Worm (Caenorhabditis elegans) whole organism, mixed stage, embryonic: ENCODE data around the gene C34C12.9.

Experiments used
- bed-3 ChIP-seq: fragments of 200-800 bp; sonication (Bioruptor generic); optimal IDR thresholded peaks from 3 replicates; lab custom pipeline; 2018; ENCODE audit warnings: mild to moderate bottlenecking, missing genetic modification characterization, moderate library complexity, missing compliant biosample characterization
- elt-3 ChIP-seq: fragments of 150-350 bp; optimal IDR thresholded peaks from 2 replicates; lab custom pipeline; 2014; ENCODE audit warnings: missing biosample characterization, missing genetic modification characterization
- lin-32 ChIP-seq: fragments of 200-800 bp; sonication (Bioruptor generic); optimal IDR thresholded peaks from 2 replicates; lab custom pipeline; 2018; ENCODE audit warnings: mild to moderate bottlenecking, missing genetic modification characterization, missing compliant biosample characterization
- lsy-2 ChIP-seq: fragments of 150-350 bp; optimal IDR thresholded peaks from 2 replicates; lab custom pipeline; 2014; ENCODE audit warnings: missing biosample characterization, missing genetic modification characterization
- mab-5 ChIP-seq: fragments of 150-350 bp; optimal IDR thresholded peaks from 2 replicates; lab custom pipeline; 2014; ENCODE audit warnings: missing biosample characterization, missing genetic modification characterization
- mls-2 ChIP-seq: sonication (generic microtip); optimal IDR thresholded peaks from 2 replicates; lab custom pipeline; 2016; ENCODE audit warnings: mild to moderate bottlenecking, missing genetic modification characterization, moderate library complexity, missing compliant biosample characterization
- nhr-237 ChIP-seq: fragments of 150-350 bp; optimal IDR thresholded peaks from 2 replicates; lab custom pipeline; 2014; ENCODE audit warnings: missing biosample characterization, missing genetic modification characterization
- nhr-76 ChIP-seq: sonication (generic microtip); optimal IDR thresholded peaks from 2 replicates; lab custom pipeline; 2017; ENCODE audit warnings: missing biosample characterization, missing genetic modification characterization
- pha-4 ChIP-seq: fragments of 150-350 bp; optimal IDR thresholded peaks from 2 replicates; lab custom pipeline; 2018; ENCODE audit warnings: missing biosample characterization, missing genetic modification reagents, missing genetic modification characterization
- sem-2 ChIP-seq: fragments of 200-800 bp; sonication (Bioruptor generic); optimal IDR thresholded peaks from 2 replicates; lab custom pipeline; 2018; ENCODE audit warnings: mild to moderate bottlenecking, missing genetic modification characterization, missing compliant biosample characterization
- unc-120 ChIP-seq: sonication (generic microtip); optimal IDR thresholded peaks from 2 replicates; lab custom pipeline; 2017; ENCODE audit warnings: missing genetic modification characterization, missing compliant biosample characterization; ENCODE audit not compliant: poor library complexity, severe bottlenecking
- unc-39 ChIP-seq: fragments of 150-350 bp; optimal IDR thresholded peaks from 2 replicates; lab custom pipeline; 2014; ENCODE audit warnings: missing biosample characterization, missing genetic modification characterization
- unc-62 ChIP-seq: fragments of 150-350 bp; optimal IDR thresholded peaks from 2 replicates; lab custom pipeline; 2014; ENCODE audit warnings: missing biosample characterization, missing genetic modification reagents, missing genetic modification characterization
- ztf-11 ChIP-seq: fragments of 150-350 bp; optimal IDR thresholded peaks from 2 replicates; lab custom pipeline; 2014; ENCODE audit warnings: missing biosample characterization, missing genetic modification characterization

DNA sequence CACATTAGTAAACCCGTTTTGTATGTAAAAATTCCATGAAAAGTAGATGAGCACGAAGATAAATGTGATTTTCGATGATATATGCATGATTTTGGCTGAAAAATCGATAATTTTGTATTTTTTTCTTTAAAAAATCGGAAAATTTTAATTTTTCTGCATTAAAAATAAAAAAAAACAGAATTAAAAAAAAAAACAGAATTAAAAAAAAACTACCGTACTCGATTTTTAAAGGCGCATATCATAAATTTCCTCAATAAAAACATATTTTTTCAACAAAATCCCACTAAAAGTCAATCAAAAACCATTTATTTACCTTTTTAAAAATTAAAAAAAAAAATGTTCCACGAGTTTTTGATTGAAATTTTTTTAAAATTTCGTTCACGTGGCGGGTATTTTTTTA is 17.8 kb upstream of the C34C12.9 start, which contains the start of gene gly-14:
- no peak for TF ChIP-seq pha-4 (tag; lab: Kevin White, UChicago)
- no peak for TF ChIP-seq nhr-237 (tag; lab: Kevin White, UChicago)
- TF ChIP-seq nhr-76 (tag; lab: Kevin White, UChicago), result no peak
- TF ChIP-seq bed-3, result no peak
- no peak for TF ChIP-seq unc-39 (tag; lab: Kevin White, UChicago)
- no peak for TF ChIP-seq mab-5 (tag; lab: Kevin White, UChicago)
- TF ChIP-seq ztf-11 (tag; lab: Kevin White, UChicago), result no peak
- no peak for TF ChIP-seq lin-32 (GFP tag; lab: Kevin White, UChicago)
- no peak for TF ChIP-seq mls-2 (tag; lab: Kevin White, UChicago)
- no peak for TF ChIP-seq sem-2 (GFP tag; lab: Kevin White, UChicago)
- no peak for TF ChIP-seq unc-62 (GFP tag; lab: Kevin White, UChicago)
- TF ChIP-seq unc-120 (tag; lab: Kevin White, UChicago), result no peak
- no peak for TF ChIP-seq elt-3 (tag; lab: Kevin White, UChicago)
- no peak for TF ChIP-seq lsy-2 (tag; lab: Kevin White, UChicago)
